Worm (Caenorhabditis elegans): ENCODE results near the gene T24F1.7.

DNA sequence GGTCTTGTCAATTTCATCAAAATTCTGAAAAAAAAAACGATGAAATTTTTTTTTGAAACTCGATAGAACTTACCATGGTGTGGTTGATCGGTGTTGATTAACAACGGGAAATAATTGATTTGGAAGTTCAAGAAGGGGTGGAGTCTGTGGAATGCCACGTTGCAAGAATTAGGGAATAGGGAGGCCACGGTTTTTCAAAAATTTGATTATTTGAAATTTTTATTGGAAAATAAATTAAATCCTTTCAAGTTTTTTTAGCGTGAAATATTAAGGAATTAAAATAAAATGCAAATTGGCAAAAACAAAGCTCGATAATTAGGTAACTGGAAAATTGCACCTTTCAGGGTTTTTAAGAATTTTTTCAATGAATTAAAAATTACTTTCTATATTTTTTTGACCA, 27.2 kb downstream of the T24F1.7 start, which contains the start of gene rmd-3:
- TF ChIP-seq nhr-28 (tag; optimal IDR thresholded peaks at IDR 0.05) = no peak
- TF ChIP-seq xbp-1 (tag; optimal IDR thresholded peaks at IDR 0.05) = no peak
- no peak for TF ChIP-seq F16B12.6 (tag; optimal IDR thresholded peaks at IDR 0.05)
- TF ChIP-seq elt-3 (tag; optimal IDR thresholded peaks at IDR 0.05) = no peak
- TF ChIP-seq nhr-90 (tag; optimal IDR thresholded peaks at IDR 0.05; ENCODE audit: poor library complexity) = no peak
- TF ChIP-seq nhr-19 (GFP tag; conservative IDR thresholded peaks at IDR 0.05) = no peak
- TF ChIP-seq nhr-237 (tag; optimal IDR thresholded peaks at IDR 0.05) = no peak
- TF ChIP-seq ceh-82 (tag; optimal IDR thresholded peaks at IDR 0.05) = no peak
- no peak for TF ChIP-seq egl-27 (tag; optimal IDR thresholded peaks at IDR 0.05)
- TF ChIP-seq ztf-4 (tag; optimal IDR thresholded peaks at IDR 0.05) = no peak
- TF ChIP-seq ama-1 (optimal IDR thresholded peaks at IDR 0.05) = no peak

Data from whole organism, L1 larva.